Worm (Caenorhabditis elegans): ENCODE measurements around the gene C56E10.3.

- no peak for TF ChIP-seq tra-4 (tag; optimal IDR thresholded peaks at IDR 0.05)
- no peak for TF ChIP-seq hmg-4 (GFP tag; optimal IDR thresholded peaks at IDR 0.05)
- no peak for TF ChIP-seq tbx-37 (GFP tag; conservative IDR thresholded peaks at IDR 0.05)
- no peak for TF ChIP-seq B0310.2 (tag; optimal IDR thresholded peaks at IDR 0.05)
- peak; percentile 94 for TF ChIP-seq ama-1 (optimal IDR thresholded peaks at IDR 0.05)
- no peak for TF ChIP-seq ceh-13 (GFP tag; optimal IDR thresholded peaks at IDR 0.05)
- TF ChIP-seq flt-1 (GFP tag; IDR thresholded peaks at IDR 0.05), result peak; percentile 2; the same call in 1 of the 2 replicates
- TF ChIP-seq ceh-36 (tag; optimal IDR thresholded peaks at IDR 0.05), result no peak
- no peak for TF ChIP-seq scrt-1 (GFP tag; IDR thresholded peaks at IDR 0.05)
- no peak for TF ChIP-seq tbx-11 (GFP tag; IDR thresholded peaks at IDR 0.05)
- TF ChIP-seq F13C5.2 (tag; optimal IDR thresholded peaks at IDR 0.05), result no peak
Observed at ce11 chrX:6622552-6623236, 22.8 kb upstream of the C56E10.3 start, which contains the start of gene clec-266.
